Worm (Caenorhabditis elegans) whole organism, L2 larva: ENCODE data around the gene Y105C5A.9.
A peak's percentile ranks its signal among the peaks of the same experiment; 100 is the strongest.

Experiments
- R02D3.7 ChIP-seq: fragments of 150-350 bp; optimal IDR thresholded peaks from 2 replicates; lab custom pipeline; 2014; ENCODE audit warnings: missing biosample characterization, missing genetic modification characterization
- ama-1 ChIP-seq: fragments of 150-350 bp; optimal IDR thresholded peaks from 2 replicates; lab custom pipeline; 2018; ENCODE audit warnings: inconsistent platforms
- egl-27 ChIP-seq: sonication (generic microtip); optimal IDR thresholded peaks from 3 replicates; lab custom pipeline; 2017; ENCODE audit warnings: missing biosample characterization, missing genetic modification reagents, missing genetic modification characterization
- elt-3 ChIP-seq: sonication (generic microtip); optimal IDR thresholded peaks from 2 replicates; lab custom pipeline; 2017; ENCODE audit warnings: missing biosample characterization, missing genetic modification characterization
- lin-11 ChIP-seq: fragments of 150-350 bp; sonication (generic microtip); optimal IDR thresholded peaks from 2 replicates; lab custom pipeline; 2014; ENCODE audit warnings: missing biosample characterization, missing genetic modification characterization, inconsistent platforms, mixed read lengths
- lin-39 ChIP-seq: fragments of 150-350 bp; optimal IDR thresholded peaks from 2 replicates; lab custom pipeline; 2014; ENCODE audit warnings: missing biosample characterization, missing genetic modification reagents, missing genetic modification characterization
- lsy-2 ChIP-seq, 2 experiments: fragments of 150-350 bp in 1 of 2; sonication (generic microtip) in 1 of 2; optimal IDR thresholded peaks; 2 replicates each; lab custom pipeline; 2014 to 2017; ENCODE audit warnings: missing biosample characterization in 2 of 2, missing genetic modification characterization in 2 of 2
- mdl-1 ChIP-seq, 2 experiments: fragments of 150-350 bp in 1 of 2; sonication (generic microtip) in 1 of 2; optimal IDR thresholded peaks; 2 replicates each; lab custom pipeline; 2017; ENCODE audit warnings: missing biosample characterization in 2 of 2, missing genetic modification characterization in 2 of 2
- nhr-11 ChIP-seq: fragments of 150-350 bp; optimal IDR thresholded peaks from 2 replicates; lab custom pipeline; 2014; ENCODE audit warnings: missing biosample characterization, missing genetic modification characterization
- nhr-12 ChIP-seq: fragments of 150-350 bp; optimal IDR thresholded peaks from 2 replicates; lab custom pipeline; 2014; ENCODE audit warnings: missing biosample characterization, missing genetic modification characterization
- snpc-4 ChIP-seq: fragments of 150-350 bp; optimal IDR thresholded peaks from 2 replicates; lab custom pipeline; 2014; ENCODE audit warnings: missing biosample characterization, missing genetic modification characterization
- unc-55 ChIP-seq: fragments of 150-350 bp; sonication (generic microtip); optimal IDR thresholded peaks from 3 replicates; lab custom pipeline; 2014; ENCODE audit warnings: missing biosample characterization, missing genetic modification reagents, missing genetic modification characterization
- zag-1 ChIP-seq: fragments of 150-350 bp; optimal IDR thresholded peaks from 2 replicates; lab custom pipeline; 2014; ENCODE audit warnings: missing biosample characterization, missing genetic modification characterization
- ztf-4 ChIP-seq: fragments of 150-350 bp; optimal IDR thresholded peaks from 2 replicates; lab custom pipeline; 2014; ENCODE audit warnings: missing biosample characterization, missing genetic modification characterization

DNA sequence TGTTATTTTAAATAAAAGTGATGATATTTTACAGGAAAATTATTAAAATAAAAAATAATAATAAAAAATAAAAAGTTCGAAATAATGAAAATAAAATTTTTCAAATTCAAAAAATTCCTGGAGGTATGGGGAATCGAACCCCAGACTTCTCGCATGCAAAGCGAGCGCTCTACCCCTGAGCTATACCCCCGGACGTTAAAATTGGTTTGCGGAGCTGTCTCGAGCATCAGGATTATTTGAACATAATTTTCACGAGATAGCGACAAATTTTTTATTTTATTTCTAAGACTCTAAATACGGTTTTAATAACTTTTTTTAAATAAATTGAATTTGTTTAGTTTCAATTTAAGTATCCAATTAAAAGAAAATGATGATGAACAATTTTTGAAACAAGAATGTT is 27.1 kb upstream of the Y105C5A.9 start:
- peak; percentile 55 for TF ChIP-seq snpc-4 (tag; lab: Kevin White, UChicago)
- TF ChIP-seq lsy-2 (tag; optimal IDR thresholded peaks at IDR 0.05; lab: Kevin White, UChicago): no peak
- no peak for TF ChIP-seq nhr-12 (tag; lab: Kevin White, UChicago)
- TF ChIP-seq ztf-4 (tag; lab: Kevin White, UChicago): no peak
- no peak for TF ChIP-seq egl-27 (tag; lab: Kevin White, UChicago)
- no peak for TF ChIP-seq mdl-1 (tag; optimal IDR thresholded peaks at IDR 0.05; lab: Kevin White, UChicago)
- no peak for TF ChIP-seq zag-1 (tag; lab: Kevin White, UChicago)
- no peak for TF ChIP-seq unc-55 (GFP tag; lab: Kevin White, UChicago)
- TF ChIP-seq lin-39 (tag; lab: Kevin White, UChicago): no peak
- TF ChIP-seq lin-11 (tag; lab: Kevin White, UChicago): no peak
- no peak for TF ChIP-seq elt-3
- no peak for TF ChIP-seq R02D3.7
- TF ChIP-seq ama-1 (lab: Kevin White, UChicago): no peak
- no peak for TF ChIP-seq nhr-11 (tag; lab: Kevin White, UChicago)
